Fruit fly (Drosophila melanogaster): ENCODE data around the gene CG4743.

Gene CG4743

DNA sequence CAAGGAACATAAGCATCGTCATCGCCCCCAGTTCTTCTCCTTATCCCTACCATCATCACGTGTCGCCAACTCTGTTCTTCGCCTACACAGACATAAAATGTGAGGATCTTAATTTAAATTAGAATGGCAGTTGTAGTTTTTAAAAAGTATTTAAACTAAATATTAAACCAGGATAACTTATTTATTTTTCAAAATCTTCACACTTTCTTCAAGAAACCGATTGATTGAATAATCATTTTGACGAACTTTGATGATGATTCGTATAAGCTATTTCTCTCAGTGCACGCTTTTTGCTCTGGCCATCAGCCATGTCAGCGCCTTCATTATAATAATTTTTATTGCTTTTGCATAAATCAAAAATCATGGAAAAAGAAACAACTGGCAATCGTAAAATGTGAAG, 41.4 kb downstream of the CG4743 start (continued):
- TF ChIP-seq D (optimal IDR thresholded peaks at IDR 0.05) (no peak), D (GFP tag; optimal IDR thresholded peaks at IDR 0.05) (no peak), CG1647 (GFP tag; optimal IDR thresholded peaks at IDR 0.05) (no peak), mld (GFP tag; IDR thresholded peaks at IDR 0.05; ENCODE audit: partially characterized antibody) (no peak), MESR4 (GFP tag; optimal IDR thresholded peaks at IDR 0.05) (no peak), Bgb (GFP tag; IDR thresholded peaks at IDR 0.05; ENCODE audit: partially characterized antibody) (no peak), nom (GFP tag; optimal IDR thresholded peaks at IDR 0.05) (peak; percentile 2), Dref (GFP tag; IDR thresholded peaks at IDR 0.05) (no peak), CG17359 (tag; optimal IDR thresholded peaks at IDR 0.05) (no peak), CG7372 (GFP tag; IDR thresholded peaks at IDR 0.05) (no peak), CG4404 (GFP tag; IDR thresholded peaks at IDR 0.05) (no peak), CG17361 (GFP tag; IDR thresholded peaks at IDR 0.05) (no peak), Sin3A (optimal IDR thresholded peaks at IDR 0.05) (no peak), abd-A (tag; optimal IDR thresholded peaks at IDR 0.05) (no peak), CG11723 (GFP tag; optimal IDR thresholded peaks at IDR 0.05) (no peak), Ssrp (tag; optimal IDR thresholded peaks at IDR 0.05) (no peak), CG1529 (GFP tag; optimal IDR thresholded peaks at IDR 0.05) (no peak), CG18011 (GFP tag; optimal IDR thresholded peaks at IDR 0.05) (no peak), CG12219 (GFP tag; optimal IDR thresholded peaks at IDR 0.05) (no peak), CG13894 (tag; optimal IDR thresholded peaks at IDR 0.05) (no peak), CG6175 (GFP tag; IDR thresholded peaks at IDR 0.05) (no peak), CG4328 (GFP tag; optimal IDR thresholded peaks at IDR 0.05) (no peak), CG6765 (GFP tag; optimal IDR thresholded peaks at IDR 0.05) (no peak), CG4854 (GFP tag; optimal IDR thresholded peaks at IDR 0.05) (no peak), sens (GFP tag) (peak; percentile 78)

DNA sequence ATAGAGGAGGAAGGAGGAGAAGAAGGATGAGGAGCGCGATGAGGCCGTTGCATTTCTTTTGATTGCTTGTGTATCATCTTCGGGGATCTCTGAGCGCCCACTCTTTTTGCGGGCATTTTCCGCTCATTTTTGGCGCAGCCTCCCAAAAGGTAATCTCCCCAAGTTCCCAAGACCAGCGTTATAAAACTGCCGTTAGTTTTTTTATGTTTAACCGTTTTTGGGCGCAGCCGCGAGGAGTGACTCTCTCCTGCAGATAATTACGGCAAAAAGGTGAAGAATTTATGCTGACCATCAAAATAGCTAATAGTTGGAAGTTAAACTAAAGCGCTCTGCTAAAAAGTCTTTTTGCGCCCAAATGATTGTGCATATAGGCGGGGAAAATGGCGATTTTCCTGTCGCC, 42.0 kb downstream of the CG4743 start:
- no peak for TF ChIP-seq Ada2b (GFP tag; IDR thresholded peaks at IDR 0.05)

DNA sequence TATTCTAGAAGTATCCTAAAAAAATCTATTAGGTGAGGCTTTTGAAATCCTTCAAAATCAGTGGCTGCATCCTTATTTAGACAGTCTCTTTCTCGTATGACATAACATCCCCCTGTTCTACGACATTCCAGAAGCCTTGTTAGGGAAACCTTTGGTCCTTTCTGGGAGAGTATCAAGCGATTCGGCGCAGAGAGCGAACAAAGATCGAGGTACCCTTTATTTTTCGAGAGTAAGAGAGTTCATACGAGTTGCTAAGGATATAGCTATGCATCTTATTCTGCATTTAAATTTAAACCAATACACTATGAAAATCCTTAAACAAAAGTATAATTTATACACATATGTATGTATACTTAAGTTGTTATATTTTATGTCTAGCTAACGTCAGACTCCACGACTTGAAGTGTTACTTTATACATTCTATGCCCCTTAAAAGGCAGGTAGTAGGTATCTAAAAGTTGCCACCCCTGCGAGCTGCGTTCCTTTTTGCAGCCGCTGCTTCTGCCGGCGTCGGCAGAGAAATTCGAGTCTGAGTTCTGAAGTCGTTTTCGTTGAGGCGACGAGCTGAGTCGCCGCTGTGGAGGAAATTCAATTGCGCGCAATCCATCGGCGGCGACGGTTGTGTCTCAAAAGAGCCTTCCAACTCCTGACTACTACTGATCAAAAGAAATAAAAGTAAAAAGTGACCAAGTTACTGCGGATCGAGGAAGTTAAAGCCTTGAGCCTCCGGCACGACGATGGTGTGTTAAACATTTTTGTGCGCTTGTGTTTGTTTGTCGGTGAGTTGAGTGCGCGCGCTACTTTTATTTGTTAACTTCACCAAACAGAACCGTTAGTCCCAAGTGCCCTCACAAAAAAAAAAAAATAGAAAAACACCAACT, 42.8 kb downstream of the CG4743 start, which contains the start of gene jigr1:
Gene jigr1 (plus strand): TSS at position 550 of the 881 bp plus-strand sequence.
- TF ChIP-seq Atf6 (GFP tag; IDR thresholded peaks at IDR 0.05) = no peak
- peak; percentile 1 for TF ChIP-seq ewg (GFP tag; optimal IDR thresholded peaks at IDR 0.05)
- no peak for TF ChIP-seq CG7928 (GFP tag; optimal IDR thresholded peaks at IDR 0.05)
- TF ChIP-seq tin (GFP tag; optimal IDR thresholded peaks at IDR 0.05) = peak; percentile 5
- no peak for TF ChIP-seq vnd (GFP tag; IDR thresholded peaks at IDR 0.05; ENCODE audit: partially characterized antibody)
- TF ChIP-seq odd (GFP tag; optimal IDR thresholded peaks at IDR 0.05) = no peak
- no peak for TF ChIP-seq CG2120 (GFP tag; optimal IDR thresholded peaks at IDR 0.05)
- 0 out of 2 replicates have a peak, but pooled peaks have one; percentile 17 for TF ChIP-seq onecut (GFP tag; IDR thresholded peaks at IDR 0.05)
- TF ChIP-seq CG14014 (GFP tag; IDR thresholded peaks at IDR 0.05) = no peak
- peak; percentile 34 for TF ChIP-seq Jarid2 (GFP tag; optimal IDR thresholded peaks at IDR 0.05)
- TF ChIP-seq D19B (GFP tag; optimal IDR thresholded peaks at IDR 0.05) = peak; percentile 91
- TF ChIP-seq hbn (GFP tag; IDR thresholded peaks at IDR 0.05; ENCODE audit: partially characterized antibody) = no peak
- no peak for TF ChIP-seq mld (GFP tag; IDR thresholded peaks at IDR 0.05; ENCODE audit: partially characterized antibody)
- TF ChIP-seq chif (GFP tag; optimal IDR thresholded peaks at IDR 0.05) = peak; percentile 6 to 66
- no peak for TF ChIP-seq kay (GFP tag; optimal IDR thresholded peaks at IDR 0.05)
- TF ChIP-seq Xbp1 (GFP tag; optimal IDR thresholded peaks at IDR 0.05) = peak; percentile 21
- TF ChIP-seq Max (GFP tag; optimal IDR thresholded peaks at IDR 0.05) = peak; percentile 19
- no peak for TF ChIP-seq CG10565 (GFP tag; optimal IDR thresholded peaks at IDR 0.05)
- TF ChIP-seq CG18764 (GFP tag; optimal IDR thresholded peaks at IDR 0.05) = no peak
- no peak for TF ChIP-seq bigmax (GFP tag; optimal IDR thresholded peaks at IDR 0.05)
- TF ChIP-seq MESR4 (GFP tag; optimal IDR thresholded peaks at IDR 0.05) = no peak
- no peak for TF ChIP-seq tup (GFP tag; optimal IDR thresholded peaks at IDR 0.05)
- no peak for TF ChIP-seq CG11456 (GFP tag; IDR thresholded peaks at IDR 0.05)
- TF ChIP-seq CG16863 (GFP tag; optimal IDR thresholded peaks at IDR 0.05) = peak; percentile 29

Measured in whole organism, embryonic.